Worm (Caenorhabditis elegans) whole organism, young adult: ENCODE measurements around the gene srw-77.

Experiments used
- B0035.1 ChIP-seq: sonication (generic microtip); optimal IDR thresholded peaks from 2 replicates; lab custom pipeline; 2016; ENCODE audit warnings: missing genetic modification characterization, mild to moderate bottlenecking, missing compliant biosample characterization, missing genotype, missing genetic modification reagents
- C06A6.2 ChIP-seq: fragments of 200-800 bp; sonication (Bioruptor generic); conservative IDR thresholded peaks from 2 replicates; pipeline ENCODE4 v1.3.6; 2022; ENCODE audit warnings: missing genetic modification characterization, missing compliant biosample characterization
- D2030.7 ChIP-seq: fragments of 200-800 bp; sonication (Bioruptor generic); IDR thresholded peaks from 2 replicates; pipeline ENCODE4 v1.3.6; 2022; ENCODE audit warnings: missing genetic modification reagents, missing genetic modification characterization, missing compliant biosample characterization
- Y53F4B.3 ChIP-seq: fragments of 200-800 bp; sonication (Bioruptor generic); IDR thresholded peaks from 2 replicates; pipeline ENCODE4 v1.3.6; 2022; ENCODE audit warnings: missing genetic modification reagents, missing genetic modification characterization, missing compliant biosample characterization
- Y53G8AR.9 ChIP-seq: fragments of 200-800 bp; sonication (Bioruptor generic); conservative IDR thresholded peaks from 2 replicates; pipeline ENCODE4 v1.3.6; 2022; ENCODE audit warnings: missing genetic modification reagents, missing genetic modification characterization, missing compliant biosample characterization
- Y95B8A.8 ChIP-seq: fragments of 200-800 bp; sonication (Bioruptor generic); IDR thresholded peaks from 2 replicates; pipeline ENCODE4 v1.3.6; 2022; ENCODE audit warnings: missing genetic modification reagents, missing genetic modification characterization, missing compliant biosample characterization
- bed-1 ChIP-seq: fragments of 200-800 bp; sonication (Bioruptor generic); IDR thresholded peaks from 2 replicates; pipeline ENCODE4 v1.3.6; 2022; ENCODE audit warnings: missing genetic modification reagents, missing genetic modification characterization, missing compliant biosample characterization
- bed-2 ChIP-seq: fragments of 200-800 bp; sonication (Bioruptor generic); IDR thresholded peaks from 2 replicates; pipeline ENCODE4 v1.3.6; 2022; ENCODE audit warnings: missing genetic modification reagents, missing genetic modification characterization, missing compliant biosample characterization
- ccch-3 ChIP-seq: fragments of 200-800 bp; sonication (Bioruptor generic); optimal IDR thresholded peaks from 2 replicates; lab custom pipeline; 2018; ENCODE audit warnings: mild to moderate bottlenecking, missing genetic modification characterization, missing compliant biosample characterization
- cebp-1 ChIP-seq, 2 experiments: fragments of 200-800 bp in 1 of 2; sonication (Bioruptor generic) in 1 of 2; sonication (generic microtip) in 1 of 2; IDR thresholded peaks in 1 of 2; optimal IDR thresholded peaks in 1 of 2; 2 replicates each; pipeline versions ENCODE4 v1.3.6 to Lab custom; 2017 to 2022; ENCODE audit warnings: missing compliant biosample characterization in 2 of 2, missing genetic modification characterization in 2 of 2, mild to moderate bottlenecking in 1 of 2, missing genetic modification reagents in 1 of 2, moderate library complexity in 1 of 2
- ceh-40 ChIP-seq: fragments of 200-800 bp; sonication (Bioruptor generic); IDR thresholded peaks from 2 replicates; pipeline ENCODE4 v1.3.6; 2022; ENCODE audit warnings: missing genetic modification characterization, missing compliant biosample characterization
- ceh-79 ChIP-seq: sonication (generic microtip); optimal IDR thresholded peaks from 2 replicates; lab custom pipeline; 2017; ENCODE audit warnings: mild to moderate bottlenecking, missing genetic modification characterization, missing compliant biosample characterization
- ceh-91 ChIP-seq: fragments of 200-800 bp; sonication (Bioruptor generic); IDR thresholded peaks from 2 replicates; pipeline ENCODE4 v1.3.6; 2022; ENCODE audit warnings: missing genetic modification reagents, missing genetic modification characterization, missing compliant biosample characterization
- dox-1 ChIP-seq: fragments of 200-800 bp; sonication (Bioruptor generic); IDR thresholded peaks from 2 replicates; pipeline ENCODE4 v1.3.6; 2022; ENCODE audit warnings: missing genetic modification reagents, missing genetic modification characterization, missing compliant biosample characterization
- dpff-1 ChIP-seq: sonication (generic microtip); optimal IDR thresholded peaks from 2 replicates; lab custom pipeline; 2017; ENCODE audit warnings: mild to moderate bottlenecking, missing genetic modification characterization, missing compliant biosample characterization
- egl-44 ChIP-seq: fragments of 200-800 bp; sonication (Bioruptor generic); IDR thresholded peaks from 2 replicates; pipeline ENCODE4 v1.3.6; 2022; ENCODE audit warnings: missing genetic modification reagents, missing genetic modification characterization, missing compliant biosample characterization
- ekl-4 ChIP-seq: fragments of 200-800 bp; sonication (Bioruptor generic); IDR thresholded peaks from 2 replicates; pipeline ENCODE4 v1.3.6; 2022; ENCODE audit warnings: missing genetic modification reagents, missing genetic modification characterization, missing compliant biosample characterization
- gei-17 ChIP-seq: fragments of 200-800 bp; sonication (Bioruptor generic); optimal IDR thresholded peaks from 2 replicates; lab custom pipeline; 2018; ENCODE audit warnings: mild to moderate bottlenecking, missing genetic modification characterization, missing compliant biosample characterization
- madf-8 ChIP-seq: fragments of 200-800 bp; sonication (Bioruptor generic); conservative IDR thresholded peaks from 2 replicates; pipeline ENCODE4 v1.3.6; 2022; ENCODE audit warnings: missing genetic modification reagents, missing genetic modification characterization, missing compliant biosample characterization
- mcd-1 ChIP-seq: fragments of 200-800 bp; sonication (Bioruptor generic); IDR thresholded peaks from 2 replicates; pipeline ENCODE4 v1.3.6; 2022; ENCODE audit warnings: missing genetic modification reagents, missing genetic modification characterization, missing compliant biosample characterization
- nfya-1 ChIP-seq: sonication (generic microtip); optimal IDR thresholded peaks from 2 replicates; lab custom pipeline; 2017; ENCODE audit warnings: antibody characterized with exemption, missing compliant biosample characterization, missing genetic modification characterization, borderline replicate concordance; ENCODE audit not compliant: insufficient read depth
- nfya-2 ChIP-seq: fragments of 200-800 bp; sonication (Bioruptor generic); IDR thresholded peaks from 2 replicates; pipeline ENCODE4 v1.3.6; 2022; ENCODE audit warnings: missing genetic modification reagents, missing genetic modification characterization, missing compliant biosample characterization
- nhr-80 ChIP-seq: sonication (generic microtip); optimal IDR thresholded peaks from 2 replicates; lab custom pipeline; 2016; ENCODE audit warnings: missing genetic modification characterization, missing compliant biosample characterization
- pha-4 ChIP-seq: fragments of 150-350 bp; sonication (generic microtip); optimal IDR thresholded peaks from 2 replicates; lab custom pipeline; 2014; ENCODE audit warnings: missing biosample characterization, missing genetic modification reagents, missing genetic modification characterization
- rcor-1 ChIP-seq: fragments of 200-800 bp; sonication (Bioruptor generic); IDR thresholded peaks from 2 replicates; pipeline ENCODE4 v1.3.6; 2022; ENCODE audit warnings: missing genetic modification reagents, missing genetic modification characterization, missing compliant biosample characterization
- snpc-1.1 ChIP-seq: sonication (generic microtip); optimal IDR thresholded peaks from 2 replicates; lab custom pipeline; 2017; ENCODE audit warnings: missing genetic modification characterization, mild to moderate bottlenecking, missing compliant biosample characterization, antibody characterized with exemption, moderate library complexity, missing genotype, missing genetic modification reagents; ENCODE audit not compliant: insufficient read depth
- tbx-9 ChIP-seq: sonication (generic microtip); optimal IDR thresholded peaks from 2 replicates; lab custom pipeline; 2016; ENCODE audit warnings: borderline replicate concordance, missing genetic modification characterization, inconsistent platforms, missing compliant biosample characterization
- tlf-1 ChIP-seq: fragments of 200-800 bp; sonication (Bioruptor generic); optimal IDR thresholded peaks from 2 replicates; lab custom pipeline; 2018; ENCODE audit warnings: mild to moderate bottlenecking, missing genetic modification characterization, missing compliant biosample characterization
- zfh-2 ChIP-seq: fragments of 200-800 bp; sonication (Bioruptor generic); conservative IDR thresholded peaks from 2 replicates; pipeline ENCODE4 v1.3.6; 2022; ENCODE audit warnings: missing genetic modification reagents, missing genetic modification characterization, missing compliant biosample characterization
- zim-3 ChIP-seq: sonication (generic microtip); optimal IDR thresholded peaks from 2 replicates; lab custom pipeline; 2017; ENCODE audit warnings: mild to moderate bottlenecking, missing genetic modification characterization, moderate library complexity, missing compliant biosample characterization
- ztf-18 ChIP-seq: sonication (generic microtip); optimal IDR thresholded peaks from 2 replicates; lab custom pipeline; 2016; ENCODE audit warnings: missing genotype, mild to moderate bottlenecking, missing genetic modification characterization, missing compliant biosample characterization
- ztf-26 ChIP-seq: sonication (generic microtip); optimal IDR thresholded peaks from 2 replicates; lab custom pipeline; 2017; ENCODE audit warnings: missing genetic modification characterization, missing compliant biosample characterization

srw-77 gene

DNA sequence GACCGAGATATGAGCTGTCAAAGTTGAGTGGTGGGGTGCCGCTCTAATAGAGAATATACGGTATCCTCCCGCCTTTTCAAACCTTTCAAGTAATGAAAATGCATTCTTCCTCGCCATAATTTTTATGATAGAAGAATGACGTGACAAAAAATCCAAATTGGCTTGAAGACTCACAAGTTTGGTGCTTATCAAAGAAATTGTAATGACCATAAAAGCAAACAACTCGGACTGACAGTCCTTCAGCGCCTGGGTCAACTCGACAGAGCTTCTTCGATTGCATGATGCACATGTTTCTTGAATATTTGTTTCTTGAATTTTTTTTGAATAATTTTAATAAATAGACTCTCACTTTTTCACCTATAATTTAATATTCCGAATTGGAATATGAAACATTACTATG lies 38.0 kb downstream of the srw-77 start:
- no peak for TF ChIP-seq nfya-1 (tag; lab: Kevin White, UChicago)
- peak; percentile 77 for TF ChIP-seq nhr-80 (tag; lab: Kevin White, UChicago)
- TF ChIP-seq B0035.1 (tag; lab: Kevin White, UChicago): no peak
- TF ChIP-seq C06A6.2 (GFP tag; lab: Robert Waterston, UW): no peak
- no peak for TF ChIP-seq zim-3 (tag; lab: Kevin White, UChicago)
- no peak for TF ChIP-seq ceh-91 (GFP tag; lab: Robert Waterston, UW)
- 0 out of 2 replicates have a peak, but pooled peaks have one; percentile 33 for TF ChIP-seq dox-1 (GFP tag; lab: Robert Waterston, UW)

ce11 chrV:16604301-16604700 lies 39.2 kb downstream of the srw-77 start:
- TF ChIP-seq nhr-80 (tag; lab: Kevin White, UChicago) (peak; percentile 23), gei-17 (GFP tag; lab: Kevin White, UChicago) (no peak)

DNA sequence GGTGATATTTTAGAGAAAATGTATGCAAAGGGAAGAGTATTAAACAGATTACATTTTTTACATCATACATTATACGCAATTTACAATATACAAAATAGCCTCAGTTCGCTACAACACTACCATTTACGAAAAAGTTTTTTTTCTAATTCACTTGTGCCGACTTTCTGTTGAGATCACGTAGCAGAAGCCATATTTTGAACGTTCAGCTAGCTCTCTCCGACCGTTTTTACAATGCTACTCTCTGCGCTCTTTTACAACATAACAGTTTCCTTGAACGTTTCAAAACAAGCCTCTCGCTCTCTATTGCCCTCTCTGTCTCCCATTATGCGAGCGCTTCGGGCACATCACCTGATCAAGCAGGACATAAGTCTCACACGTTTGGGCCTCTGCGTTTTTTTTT lies 40.4 kb downstream of the srw-77 start, which contains the start of gene T03E6.8:
TSS of gene T03E6.8 (minus strand) at position 101 of the 400 bp plus-strand sequence.
- TF ChIP-seq bed-2 (GFP tag; lab: Robert Waterston, UW) (no peak), ztf-18 (tag; lab: Kevin White, UChicago) (no peak), ccch-3 (no peak), pha-4 (tag; lab: Kevin White, UChicago) (no peak), snpc-1.1 (tag; lab: Kevin White, UChicago) (no peak), zfh-2 (GFP tag; lab: Robert Waterston, UW) (no peak), madf-8 (GFP tag; lab: Robert Waterston, UW) (no peak), rcor-1 (GFP tag; lab: Robert Waterston, UW) (no peak), tlf-1 (GFP tag; lab: Kevin White, UChicago) (no peak), mcd-1 (GFP tag; lab: Robert Waterston, UW) (no peak), Y95B8A.8 (GFP tag; lab: Robert Waterston, UW) (no peak), nfya-2 (GFP tag; lab: Robert Waterston, UW) (no peak), egl-44 (GFP tag; lab: Robert Waterston, UW) (no peak)
- TF ChIP-seq, all 124 proteins: peak for 0

ce11 chrV:16600623-16601022 lies 42.8 kb downstream of the srw-77 start, which contains the start of gene T03E6.9:
Gene T03E6.9, minus strand, starts transcription at chrV:16600723.
- TF ChIP-seq ztf-26 (tag; lab: Kevin White, UChicago) (no peak), Y53F4B.3 (GFP tag; lab: Robert Waterston, UW) (no peak), bed-1 (GFP tag; lab: Robert Waterston, UW) (no peak), ekl-4 (no peak), ceh-79 (no peak), rcor-1 (GFP tag; lab: Robert Waterston, UW) (no peak), ceh-40 (GFP tag; lab: Robert Waterston, UW) (no peak)

- TF ChIP-seq D2030.7 (no peak), cebp-1 (GFP tag; IDR thresholded peaks at IDR 0.05; lab: Robert Waterston, UW) (0 out of 2 replicates have a peak, but pooled peaks have one; percentile 14), cebp-1 (tag; optimal IDR thresholded peaks at IDR 0.05; lab: Kevin White, UChicago) (no peak), tbx-9 (tag; lab: Kevin White, UChicago) (no peak), Y53G8AR.9 (GFP tag; lab: Robert Waterston, UW) (no peak), dpff-1 (tag; lab: Kevin White, UChicago) (no peak)
Measured at ce11 chrV:16599835-16600234, 43.6 kb downstream of the srw-77 start.
